Worm (Caenorhabditis elegans) whole organism, L2 larva: ENCODE measurements around the gene math-39.
"Not testable (repeated sequence)": the region's sequence is repeated elsewhere in the genome, so short reads cannot be mapped to it uniquely, and the experiment has no call there.

Source experiments
- C34F6.9 ChIP-seq: fragments of 150-350 bp; optimal IDR thresholded peaks from 2 replicates; lab custom pipeline; 2014; ENCODE audit warnings: missing biosample characterization, missing genetic modification characterization
- F13H6.1 ChIP-seq: sonication (generic microtip); optimal IDR thresholded peaks from 2 replicates; lab custom pipeline; 2016; ENCODE audit warnings: missing genetic modification characterization, missing compliant biosample characterization
- Y55F3AM.14 ChIP-seq: fragments of 200-800 bp; sonication (Bioruptor generic); optimal IDR thresholded peaks from 2 replicates; lab custom pipeline; 2018; ENCODE audit warnings: mild to moderate bottlenecking, missing genetic modification characterization, missing compliant biosample characterization
- alr-1 ChIP-seq: fragments of 150-350 bp; optimal IDR thresholded peaks from 2 replicates; lab custom pipeline; 2014; ENCODE audit warnings: missing biosample characterization, missing genetic modification characterization
- aly-2 ChIP-seq: fragments of 150-350 bp; optimal IDR thresholded peaks from 2 replicates; lab custom pipeline; 2014; ENCODE audit warnings: missing biosample characterization, missing genetic modification characterization
- ama-1 ChIP-seq: fragments of 150-350 bp; optimal IDR thresholded peaks from 2 replicates; lab custom pipeline; 2018; ENCODE audit warnings: inconsistent platforms
- ceh-16 ChIP-seq: fragments of 150-350 bp; optimal IDR thresholded peaks from 2 replicates; lab custom pipeline; 2014; ENCODE audit warnings: missing biosample characterization, missing genetic modification characterization
- ceh-82 ChIP-seq: fragments of 150-350 bp; optimal IDR thresholded peaks from 2 replicates; lab custom pipeline; 2014; ENCODE audit warnings: missing biosample characterization, missing genetic modification characterization
- crh-2 ChIP-seq: sonication (generic microtip); optimal IDR thresholded peaks from 2 replicates; lab custom pipeline; 2017; ENCODE audit warnings: missing biosample characterization, missing genetic modification characterization
- elt-1 ChIP-seq: fragments of 150-350 bp; optimal IDR thresholded peaks from 2 replicates; lab custom pipeline; 2014; ENCODE audit warnings: missing biosample characterization, missing genetic modification characterization
- elt-3 ChIP-seq: sonication (generic microtip); optimal IDR thresholded peaks from 2 replicates; lab custom pipeline; 2017; ENCODE audit warnings: missing biosample characterization, missing genetic modification characterization
- fos-1 ChIP-seq: fragments of 150-350 bp; optimal IDR thresholded peaks from 2 replicates; lab custom pipeline; 2014; ENCODE audit warnings: missing biosample characterization, missing genetic modification characterization
- lin-13 ChIP-seq: fragments of 150-350 bp; optimal IDR thresholded peaks from 2 replicates; lab custom pipeline; 2014; ENCODE audit warnings: missing biosample characterization, missing genetic modification reagents, missing genetic modification characterization
- lin-39 ChIP-seq: fragments of 150-350 bp; optimal IDR thresholded peaks from 2 replicates; lab custom pipeline; 2014; ENCODE audit warnings: missing biosample characterization, missing genetic modification reagents, missing genetic modification characterization
- mdl-1 ChIP-seq, 2 experiments: fragments of 150-350 bp in 1 of 2; sonication (generic microtip) in 1 of 2; optimal IDR thresholded peaks; 2 replicates each; lab custom pipeline; 2017; ENCODE audit warnings: missing biosample characterization in 2 of 2, missing genetic modification characterization in 2 of 2
- nhr-10 ChIP-seq: sonication (generic microtip); optimal IDR thresholded peaks from 2 replicates; lab custom pipeline; 2017; ENCODE audit warnings: missing biosample characterization, missing genetic modification characterization
- nhr-11 ChIP-seq: fragments of 150-350 bp; optimal IDR thresholded peaks from 2 replicates; lab custom pipeline; 2014; ENCODE audit warnings: missing biosample characterization, missing genetic modification characterization
- nhr-12 ChIP-seq: fragments of 150-350 bp; optimal IDR thresholded peaks from 2 replicates; lab custom pipeline; 2014; ENCODE audit warnings: missing biosample characterization, missing genetic modification characterization
- nhr-129 ChIP-seq: fragments of 150-350 bp; optimal IDR thresholded peaks from 2 replicates; lab custom pipeline; 2014; ENCODE audit warnings: missing biosample characterization, missing genetic modification characterization
- nhr-237 ChIP-seq: fragments of 150-350 bp; optimal IDR thresholded peaks from 2 replicates; lab custom pipeline; 2014; ENCODE audit warnings: missing biosample characterization, missing genetic modification characterization
- nhr-6 ChIP-seq: fragments of 150-350 bp; optimal IDR thresholded peaks from 2 replicates; lab custom pipeline; 2014; ENCODE audit warnings: missing biosample characterization, missing genetic modification characterization
- nhr-77 ChIP-seq: fragments of 150-350 bp; optimal IDR thresholded peaks from 2 replicates; lab custom pipeline; 2014; ENCODE audit warnings: missing biosample characterization, missing genetic modification characterization
- peb-1 ChIP-seq: fragments of 150-350 bp; optimal IDR thresholded peaks from 2 replicates; lab custom pipeline; 2014; ENCODE audit warnings: missing biosample characterization, missing genetic modification characterization
- skn-1 ChIP-seq: sonication (generic microtip); optimal IDR thresholded peaks from 2 replicates; lab custom pipeline; 2017; ENCODE audit warnings: missing biosample characterization, missing genetic modification characterization
- sma-3 ChIP-seq: sonication (generic microtip); optimal IDR thresholded peaks from 2 replicates; lab custom pipeline; 2016; ENCODE audit warnings: missing genetic modification reagents, missing genetic modification characterization, missing compliant biosample characterization
- sma-9 ChIP-seq, 2 experiments: fragments of 150-350 bp in 1 of 2; sonication (generic microtip) in 1 of 2; optimal IDR thresholded peaks; 2 replicates each; lab custom pipeline; 2014 to 2016; ENCODE audit warnings: missing genetic modification characterization in 2 of 2, mild to moderate bottlenecking in 1 of 2, missing biosample characterization in 1 of 2, missing compliant biosample characterization in 1 of 2, missing genetic modification reagents in 1 of 2, moderate library complexity in 1 of 2
- unc-39 ChIP-seq: fragments of 150-350 bp; optimal IDR thresholded peaks from 2 replicates; lab custom pipeline; 2014; ENCODE audit warnings: missing biosample characterization, missing genetic modification characterization
- unc-62 ChIP-seq: fragments of 150-350 bp; optimal IDR thresholded peaks from 2 replicates; lab custom pipeline; 2014; ENCODE audit warnings: missing biosample characterization, missing genetic modification reagents, missing genetic modification characterization
- ztf-1 ChIP-seq: fragments of 200-800 bp; sonication (Bioruptor generic); conservative IDR thresholded peaks from 2 replicates; pipeline ENCODE4 v1.3.6; 2022; ENCODE audit warnings: missing genetic modification characterization, missing compliant biosample characterization

The math-39 gene

DNA sequence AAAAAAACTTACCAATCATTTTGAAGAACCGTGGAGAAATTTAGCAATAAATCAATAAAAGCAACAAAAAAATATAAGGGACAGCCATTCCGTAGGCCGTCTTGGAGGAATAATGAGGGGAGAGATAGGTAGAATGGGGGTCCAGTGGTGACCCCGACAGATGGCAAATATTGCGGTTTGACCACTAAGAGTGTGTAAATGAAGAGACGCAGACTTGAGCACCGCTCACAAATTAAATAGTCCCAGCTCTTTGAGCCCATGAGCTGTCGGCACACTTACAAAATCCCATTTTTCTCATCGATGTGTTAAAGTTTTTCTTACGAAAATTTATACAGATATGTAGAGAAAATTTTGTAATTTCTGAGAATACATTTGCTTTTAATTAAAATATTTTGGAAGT lies 11.4 kb upstream of the math-39 start, which contains the start of gene fbxa-3:
TSS of gene fbxa-3 (minus strand) at position 101 of the 400 bp plus-strand sequence.
- TF ChIP-seq sma-3 (GFP tag; lab: Kevin White, UChicago) (no peak), ztf-1 (GFP tag; lab: Robert Waterston, UW) (no peak)

DNA sequence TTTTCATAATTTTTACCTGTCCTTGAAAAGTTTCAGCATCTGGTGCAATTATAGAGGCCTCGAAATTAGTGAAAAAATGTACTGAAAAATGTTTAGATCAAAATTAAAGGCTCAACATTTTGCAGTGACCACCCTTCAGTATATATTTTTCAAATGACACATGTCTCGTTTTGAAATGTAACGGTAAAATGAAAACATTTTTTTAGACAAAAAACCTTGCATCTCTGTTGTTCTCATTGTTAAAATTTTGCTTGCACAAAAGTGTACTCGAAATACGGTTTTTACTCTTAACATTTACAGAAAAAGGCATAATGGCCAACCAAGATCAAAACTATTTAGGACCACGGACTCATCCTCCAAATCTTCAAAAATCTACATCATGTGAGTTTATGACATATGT lies 7.8 kb upstream of the math-39 start, which contains the start of gene math-41:
TSS of gene math-41 (plus strand) at position 301 of the 400 bp plus-strand sequence.
- TF ChIP-seq F13H6.1; unc-39 (tag; lab: Kevin White, UChicago); ceh-82 (tag; lab: Kevin White, UChicago): not testable (repeated sequence)

DNA sequence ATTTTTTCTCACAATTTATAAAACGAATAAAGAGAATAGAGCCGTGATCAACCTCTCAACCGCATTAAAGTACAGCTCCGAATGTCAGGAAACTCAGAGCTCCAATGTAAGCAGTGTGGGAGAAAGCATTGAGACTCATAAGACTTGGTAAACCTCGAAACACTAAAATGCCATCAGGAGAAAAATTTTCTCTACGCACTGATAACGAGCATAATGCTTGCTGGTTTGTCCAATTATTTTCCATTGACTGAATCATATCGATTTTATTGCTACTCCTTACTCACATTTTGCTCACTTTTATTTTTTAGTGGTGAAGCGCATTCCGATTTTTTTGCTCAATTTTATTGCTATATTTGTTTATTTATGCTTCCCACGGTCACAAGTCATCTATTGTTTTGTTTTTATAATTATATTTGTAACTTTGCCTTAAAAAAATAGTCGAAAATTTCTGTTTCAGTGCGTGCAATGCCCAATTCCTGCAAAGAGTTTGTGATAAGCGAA lies 1.9 kb upstream of the math-39 start, which contains the start of gene math-40:
TSS of gene math-40 (plus strand) at position 451 of the 501 bp plus-strand sequence.
- TF ChIP-seq fos-1 (peak; percentile 80), nhr-237 (tag; lab: Kevin White, UChicago) (no peak)

DNA sequence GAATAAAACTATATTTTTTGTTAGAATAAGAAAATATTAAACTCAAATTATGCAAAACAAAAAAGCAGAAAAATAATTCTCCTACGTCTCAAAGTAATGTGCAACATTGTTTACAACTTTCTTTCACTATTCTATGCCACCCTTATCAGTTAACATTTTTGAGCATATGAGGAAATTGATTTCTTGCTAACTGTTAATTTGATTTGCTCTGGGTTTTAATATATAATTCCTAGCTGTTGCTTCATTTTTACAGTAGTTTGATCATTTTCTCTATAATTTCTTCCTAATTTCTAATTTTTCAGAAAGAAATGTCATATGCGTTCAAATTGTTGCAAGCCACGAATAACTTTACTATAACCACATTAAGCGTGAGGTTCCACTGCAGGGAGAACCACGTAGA lies 4.1 kb downstream of the math-39 start, which contains the start of gene T08E11.1:
TSS of gene T08E11.1 (plus strand) at position 301 of the 400 bp plus-strand sequence.
- TF ChIP-seq sma-9 (GFP tag; optimal IDR thresholded peaks at IDR 0.05; lab: Kevin White, UChicago) (no peak), sma-9 (tag; optimal IDR thresholded peaks at IDR 0.05; lab: Kevin White, UChicago) (no peak)

DNA sequence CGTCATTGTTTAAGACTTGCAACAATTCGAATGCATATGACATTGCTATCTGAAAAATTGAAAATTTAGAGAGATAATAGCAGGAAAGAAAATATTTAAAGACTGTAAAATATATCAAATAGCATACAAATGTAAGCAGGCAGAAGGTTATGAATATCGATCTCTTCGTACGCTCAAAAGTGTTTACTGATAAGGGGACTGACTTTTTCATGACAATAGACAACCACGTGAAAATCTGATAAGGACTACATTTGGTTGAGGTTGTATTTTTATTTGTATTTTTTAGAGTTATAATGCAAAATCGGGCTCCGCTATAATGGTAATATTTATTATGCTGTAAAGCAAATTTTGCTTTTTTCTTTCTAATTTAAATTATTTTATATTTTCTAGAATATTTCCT lies 10.8 kb downstream of the math-39 start, which contains the start of the genes C52E2.5 and C52E2.4:
TSS of gene C52E2.5 (minus strand) at position 43 of the 400 bp plus-strand sequence.
TSS of gene C52E2.4 (plus strand) at position 252 of the 400 bp plus-strand sequence.
- TF ChIP-seq aly-2 (tag; lab: Kevin White, UChicago) (no peak), crh-2 (tag; lab: Kevin White, UChicago) (peak; percentile 36), nhr-129 (tag; lab: Kevin White, UChicago) (no peak), skn-1 (tag; lab: Kevin White, UChicago) (peak; percentile 65), unc-62 (GFP tag; lab: Kevin White, UChicago) (no peak), ceh-16 (tag; lab: Kevin White, UChicago) (no peak), sma-9 (GFP tag; optimal IDR thresholded peaks at IDR 0.05; lab: Kevin White, UChicago) (peak; percentile 36), sma-9 (tag; optimal IDR thresholded peaks at IDR 0.05; lab: Kevin White, UChicago) (no peak), fos-1 (peak; percentile 80)

DNA sequence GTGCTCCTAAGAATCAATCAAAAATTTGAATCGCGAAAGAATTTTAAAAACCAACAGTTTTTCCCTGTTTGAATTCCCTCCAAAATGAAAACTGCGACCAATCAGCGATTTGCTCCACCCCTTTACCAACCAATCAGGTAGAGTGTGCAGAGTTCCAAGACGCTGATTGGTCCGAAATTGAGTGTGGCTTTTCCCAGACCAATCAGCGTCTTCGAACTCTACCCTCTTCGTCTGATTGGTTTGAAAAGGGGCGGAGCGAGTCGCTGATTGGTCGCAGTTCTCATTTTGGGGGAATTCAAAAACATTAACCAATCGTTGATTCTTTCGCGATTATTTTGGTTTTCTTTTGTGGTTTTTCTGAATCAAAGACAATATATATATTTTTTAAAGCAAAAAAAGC lies 12.4 kb downstream of the math-39 start:
- no peak for TF ChIP-seq peb-1 (tag; lab: Kevin White, UChicago)
- no peak for TF ChIP-seq ztf-1 (GFP tag; lab: Robert Waterston, UW)
- TF ChIP-seq C34F6.9 (tag; lab: Kevin White, UChicago): no peak
- TF ChIP-seq elt-3 (tag; lab: Kevin White, UChicago): no peak
- no peak for TF ChIP-seq ama-1 (lab: Kevin White, UChicago)
- no peak for TF ChIP-seq nhr-237 (tag; lab: Kevin White, UChicago)
- no peak for TF ChIP-seq mdl-1 (tag; optimal IDR thresholded peaks at IDR 0.05; lab: Kevin White, UChicago)
- TF ChIP-seq lin-39 (tag; lab: Kevin White, UChicago): no peak
- no peak for TF ChIP-seq fos-1
- TF ChIP-seq nhr-12: no peak
- TF ChIP-seq elt-1 (tag; lab: Kevin White, UChicago): no peak
- TF ChIP-seq nhr-11: no peak
- no peak for TF ChIP-seq lin-13 (GFP tag; lab: Kevin White, UChicago)
- no peak for TF ChIP-seq nhr-77 (tag; lab: Kevin White, UChicago)
- TF ChIP-seq ceh-82 (tag; lab: Kevin White, UChicago): no peak
- TF ChIP-seq crh-2 (tag; lab: Kevin White, UChicago): no peak
- no peak for TF ChIP-seq aly-2 (tag; lab: Kevin White, UChicago)
- no peak for TF ChIP-seq alr-1 (tag; lab: Kevin White, UChicago)
- no peak for TF ChIP-seq Y55F3AM.14 (GFP tag; lab: Kevin White, UChicago)

DNA sequence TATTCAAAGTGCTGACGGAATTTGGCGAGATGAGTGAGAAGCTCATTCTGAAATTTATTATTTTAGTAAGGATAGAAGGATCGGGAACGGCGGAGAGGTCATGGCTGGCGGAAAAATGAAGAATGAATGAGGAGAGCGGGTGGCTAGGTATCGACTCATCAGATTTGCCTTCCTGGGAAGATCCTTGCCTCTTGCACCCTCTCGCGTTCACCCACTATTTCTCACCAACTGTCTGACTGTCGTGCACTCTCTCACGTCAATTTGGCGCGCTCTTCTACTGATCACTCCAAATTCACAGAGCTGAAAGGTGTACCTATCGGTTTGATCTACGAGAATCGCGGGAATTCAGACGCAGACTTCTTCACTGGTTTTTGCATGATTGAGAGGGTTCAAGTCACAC lies 16.0 kb downstream of the math-39 start, which contains the start of gene fbxb-97:
TSS of gene fbxb-97 (minus strand) at position 53 of the 400 bp plus-strand sequence.
- TF ChIP-seq nhr-10 (tag; lab: Kevin White, UChicago) (no peak), nhr-6 (tag; lab: Kevin White, UChicago) (no peak)
